Fruit fly (Drosophila melanogaster) S2 (cell line): ENCODE data around the gene Or33b.
A peak's percentile ranks its signal among the peaks of the same experiment; 100 is the strongest.

Experiments used
- CG8478 ChIP-seq: fragments of >200 bp; optimal IDR thresholded peaks from 2 replicates; lab custom pipeline; 2018
- CTCF ChIP-seq, 2 experiments: fragments of >200 bp; optimal IDR thresholded peaks; 2 replicates each; lab custom pipeline; 2018

The Or33b gene

dm6 chr2L:11935881-11936280, at the start of gene Or33b:
Gene Or33b (plus strand): TSS chr2L:11936181.
- TF ChIP-seq CTCF (optimal IDR thresholded peaks at IDR 0.05; lab: Kevin White, UChicago) (no peak), CG8478 (lab: Kevin White, UChicago) (no peak)

DNA sequence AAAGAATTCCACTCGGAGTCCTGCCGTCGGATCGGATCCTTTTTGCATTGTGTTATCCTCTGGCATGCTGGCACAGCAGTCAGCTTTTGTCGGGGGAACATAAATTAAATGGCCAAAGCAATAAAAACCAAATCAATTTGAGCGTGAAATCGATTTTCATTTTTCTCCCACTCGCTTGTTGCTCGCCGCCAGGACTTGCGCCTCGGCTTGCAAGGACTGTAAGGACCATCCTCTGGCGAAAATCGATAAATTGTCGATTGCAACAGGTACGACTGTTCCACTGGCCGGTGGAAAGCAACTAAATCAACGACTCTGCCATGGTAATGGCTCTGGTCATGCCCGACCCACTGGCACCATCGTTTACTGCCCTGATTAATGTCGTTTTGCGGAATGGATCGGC, 42.7 kb upstream of the Or33b start:
- no peak for TF ChIP-seq CG8478 (lab: Kevin White, UChicago)

- no peak for TF ChIP-seq CTCF (optimal IDR thresholded peaks at IDR 0.05; lab: Kevin White, UChicago)
- TF ChIP-seq CG8478 (lab: Kevin White, UChicago) = no peak
These were observed 33.5 kb upstream of the Or33b start for dm6 chr2L:11902483-11902882.

dm6 chr2L:11903335-11903734, 32.6 kb upstream of the Or33b start:
- TF ChIP-seq CTCF (optimal IDR thresholded peaks at IDR 0.05; lab: Kevin White, UChicago) (no peak), CG8478 (lab: Kevin White, UChicago) (no peak)

- TF ChIP-seq CTCF (optimal IDR thresholded peaks at IDR 0.05; lab: Kevin White, UChicago) (peak in 1 of 2 experiments; percentile 14), CG8478 (lab: Kevin White, UChicago) (no peak)
These were observed 31.8 kb upstream of the Or33b start for dm6 chr2L:11904181-11904580.

DNA sequence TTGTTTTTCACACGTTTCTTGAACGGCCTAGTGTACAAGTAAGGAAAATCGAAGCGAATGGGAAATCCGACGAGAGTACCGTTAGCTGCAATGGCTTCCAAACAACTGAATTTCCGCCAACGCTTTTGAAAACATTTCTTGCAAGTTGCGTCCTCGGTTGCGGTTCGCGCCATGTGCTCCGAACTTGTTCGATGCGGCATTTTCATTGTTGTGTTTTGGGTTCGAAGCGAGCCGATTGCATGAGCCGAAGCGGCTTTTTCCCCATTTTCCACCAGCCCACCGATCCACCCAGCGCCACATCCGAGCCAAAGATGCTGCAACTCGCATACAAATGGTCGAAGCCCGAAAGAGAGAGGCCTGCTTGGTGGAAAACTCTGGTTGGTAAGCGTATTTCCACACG, 7.5 kb upstream of the Or33b start, which contains the start of gene Pde1c:
Gene Pde1c, minus strand, starts transcription at position 109 of the 400 bp plus-strand sequence.
- TF ChIP-seq CTCF (optimal IDR thresholded peaks at IDR 0.05; lab: Kevin White, UChicago) (no peak), CG8478 (lab: Kevin White, UChicago) (no peak)

dm6 chr2L:11931603-11932002, 4.4 kb upstream of the Or33b start:
- no peak for TF ChIP-seq CG8478 (lab: Kevin White, UChicago)
- TF ChIP-seq CTCF (optimal IDR thresholded peaks at IDR 0.05; lab: Kevin White, UChicago) = no peak

dm6 chr2L:11934205-11934604, 1.8 kb upstream of the Or33b start, which contains the start of gene Or33a:
Gene Or33a (plus strand): TSS chr2L:11934505.
- TF ChIP-seq CTCF (optimal IDR thresholded peaks at IDR 0.05; lab: Kevin White, UChicago) = no peak
- no peak for TF ChIP-seq CG8478 (lab: Kevin White, UChicago)

dm6 chr2L:11937669-11938068, 1.7 kb downstream of the Or33b start, which contains the start of gene Or33c:
Gene Or33c (plus strand): TSS chr2L:11937969.
- TF ChIP-seq CG8478 (lab: Kevin White, UChicago) (no peak), CTCF (optimal IDR thresholded peaks at IDR 0.05; lab: Kevin White, UChicago) (no peak)

DNA sequence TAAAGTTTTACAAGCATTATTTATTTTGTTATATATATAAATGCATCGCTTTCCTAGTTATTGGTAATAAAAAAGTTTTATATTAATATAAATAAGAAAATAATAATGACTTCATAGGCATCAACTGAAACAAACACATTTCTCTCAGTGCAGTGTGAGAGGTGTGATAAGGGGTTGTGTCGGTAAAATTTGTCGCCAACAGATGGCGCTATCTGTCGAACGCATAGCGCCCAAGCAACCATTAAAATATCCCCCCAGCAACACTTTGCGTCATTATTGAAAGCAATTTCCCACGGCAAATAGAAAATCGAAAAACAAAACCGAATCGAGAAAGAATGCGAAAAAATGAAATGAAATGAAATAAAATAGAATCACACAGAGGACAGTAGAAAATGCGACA, 4.6 kb downstream of the Or33b start:
- TF ChIP-seq CG8478 (lab: Kevin White, UChicago) (no peak), CTCF (optimal IDR thresholded peaks at IDR 0.05; lab: Kevin White, UChicago) (peak; percentile 50 to 66)

dm6 chr2L:11942265-11942664, 6.3 kb downstream of the Or33b start:
- no peak for TF ChIP-seq CTCF (optimal IDR thresholded peaks at IDR 0.05; lab: Kevin White, UChicago)
- TF ChIP-seq CG8478 (lab: Kevin White, UChicago) = no peak

- TF ChIP-seq CG8478 (lab: Kevin White, UChicago) (no peak), CTCF (optimal IDR thresholded peaks at IDR 0.05; lab: Kevin White, UChicago) (no peak)
These were observed 6.8 kb downstream of the Or33b start for dm6 chr2L:11942826-11943225.

- TF ChIP-seq CG8478 (lab: Kevin White, UChicago) = no peak
- no peak for TF ChIP-seq CTCF (optimal IDR thresholded peaks at IDR 0.05; lab: Kevin White, UChicago)
These were observed 7.8 kb downstream of the Or33b start, which contains the start of gene Crys for dm6 chr2L:11943829-11944228. Gene Crys (plus strand): TSS chr2L:11944129.

- TF ChIP-seq CTCF (optimal IDR thresholded peaks at IDR 0.05; lab: Kevin White, UChicago) = no peak
- no peak for TF ChIP-seq CG8478 (lab: Kevin White, UChicago)
These were observed 11.7 kb downstream of the Or33b start, which contains the start of gene CG16964 for dm6 chr2L:11947641-11948040. Gene CG16964 (plus strand): TSS chr2L:11947941.

DNA sequence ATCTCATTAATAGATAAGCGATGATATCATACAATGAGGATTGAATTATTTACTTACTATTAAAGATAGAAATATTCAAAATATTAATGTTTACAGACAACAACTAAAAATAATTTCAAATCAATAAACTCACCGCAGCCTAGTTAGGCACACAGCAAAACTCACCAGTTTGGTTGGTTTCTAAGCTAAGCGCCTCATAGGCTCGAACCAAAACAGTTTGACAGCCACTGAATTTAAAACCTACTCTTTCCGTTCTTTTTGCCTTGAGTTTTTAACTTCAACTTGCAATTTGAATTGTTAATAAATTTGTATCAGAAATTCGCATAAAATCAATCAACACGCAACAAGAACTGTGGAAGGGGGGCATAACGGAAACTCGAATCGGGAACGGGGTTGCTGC, 12.5 kb downstream of the Or33b start:
- TF ChIP-seq CG8478 (lab: Kevin White, UChicago) (no peak), CTCF (optimal IDR thresholded peaks at IDR 0.05; lab: Kevin White, UChicago) (peak; percentile 25 to 57)

DNA sequence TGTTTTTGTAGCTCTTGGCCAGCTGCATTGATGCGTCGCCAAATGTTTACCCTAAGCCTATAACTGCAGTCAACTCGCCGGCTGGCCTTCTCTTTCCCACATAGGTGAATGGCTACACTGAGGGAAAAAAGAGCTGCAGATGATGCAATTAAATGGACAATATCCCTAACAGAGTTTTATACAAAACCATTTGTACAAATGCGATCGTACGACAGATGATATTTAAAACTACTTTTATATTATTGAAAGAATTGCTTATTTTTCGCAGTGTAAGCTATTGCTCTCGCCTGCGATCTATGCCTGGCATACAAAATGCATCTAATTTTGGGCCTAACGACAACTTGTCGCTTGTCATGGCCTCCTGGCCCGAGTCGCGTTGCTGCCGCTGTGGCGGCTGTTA, 13.9 kb downstream of the Or33b start:
- TF ChIP-seq CTCF (optimal IDR thresholded peaks at IDR 0.05; lab: Kevin White, UChicago) = no peak
- no peak for TF ChIP-seq CG8478 (lab: Kevin White, UChicago)
